Worm (Caenorhabditis elegans): ENCODE data around the gene nmat-1.
A peak's percentile ranks its signal among the peaks of the same experiment; 100 is the strongest.

Gene nmat-1

ce11 chrX:12021446-12021845 is 3.6 kb upstream of the nmat-1 start:
- TF ChIP-seq gmeb-2 (tag; optimal IDR thresholded peaks at IDR 0.05) = no peak
- peak; percentile 57 for TF ChIP-seq unc-42 (tag; optimal IDR thresholded peaks at IDR 0.05)
- TF ChIP-seq tbx-7 (tag; optimal IDR thresholded peaks at IDR 0.05) = no peak

- TF ChIP-seq ceh-48 (tag; optimal IDR thresholded peaks at IDR 0.05) = no peak
- peak; percentile 53 for TF ChIP-seq ref-2 (tag; optimal IDR thresholded peaks at IDR 0.05)
Measured at ce11 chrX:12007905-12008466, 9.9 kb downstream of the nmat-1 start.

ce11 chrX:12006470-12006869 is 11.4 kb downstream of the nmat-1 start:
- TF ChIP-seq K02D7.2 (tag; optimal IDR thresholded peaks at IDR 0.05) (no peak), hlh-8 (tag; optimal IDR thresholded peaks at IDR 0.05) (no peak), pros-1 (tag; optimal IDR thresholded peaks at IDR 0.05) (no peak), hlh-6 (tag; optimal IDR thresholded peaks at IDR 0.05) (no peak), npax-4 (tag; optimal IDR thresholded peaks at IDR 0.05) (no peak), fkh-6 (tag; optimal IDR thresholded peaks at IDR 0.05) (no peak)

- TF ChIP-seq pax-1 (tag; optimal IDR thresholded peaks at IDR 0.05) (peak; percentile 39), fkh-6 (tag; optimal IDR thresholded peaks at IDR 0.05) (no peak)
Measured at ce11 chrX:12005499-12005959, 12.3 kb downstream of the nmat-1 start, which contains the start of gene sma-5. Gene sma-5 (minus strand): TSS chrX:12005549.

- TF ChIP-seq ceh-30 (tag; optimal IDR thresholded peaks at IDR 0.05) (no peak), ceh-24 (tag; optimal IDR thresholded peaks at IDR 0.05) (no peak), eyg-1 (tag; optimal IDR thresholded peaks at IDR 0.05) (no peak), unc-55 (GFP tag; optimal IDR thresholded peaks at IDR 0.05) (no peak), ahr-1 (tag; optimal IDR thresholded peaks at IDR 0.05) (no peak), ceh-31 (tag; optimal IDR thresholded peaks at IDR 0.05) (no peak), sox-2 (GFP tag; IDR thresholded peaks at IDR 0.05) (no peak), ceh-18 (tag; optimal IDR thresholded peaks at IDR 0.05) (no peak), nhr-232 (tag; optimal IDR thresholded peaks at IDR 0.05) (no peak), fkh-6 (tag; optimal IDR thresholded peaks at IDR 0.05) (no peak), ttx-3 (tag; optimal IDR thresholded peaks at IDR 0.05) (no peak), unc-42 (tag; optimal IDR thresholded peaks at IDR 0.05) (no peak), madf-2 (tag; optimal IDR thresholded peaks at IDR 0.05) (no peak), C08G9.2 (tag; optimal IDR thresholded peaks at IDR 0.05) (no peak), lim-6 (tag; optimal IDR thresholded peaks at IDR 0.05) (no peak), syd-9 (tag; optimal IDR thresholded peaks at IDR 0.05) (no peak), ztf-16 (tag; optimal IDR thresholded peaks at IDR 0.05) (no peak), F13H6.1 (tag; optimal IDR thresholded peaks at IDR 0.05) (no peak), pha-2 (tag; optimal IDR thresholded peaks at IDR 0.05) (no peak), nhr-11 (tag; optimal IDR thresholded peaks at IDR 0.05) (no peak)
Measured at ce11 chrX:12004925-12005324, 12.9 kb downstream of the nmat-1 start.

- TF ChIP-seq pha-2 (tag; optimal IDR thresholded peaks at IDR 0.05) (no peak), ets-4 (tag; optimal IDR thresholded peaks at IDR 0.05) (no peak), zip-5 (tag; optimal IDR thresholded peaks at IDR 0.05) (no peak), ahr-1 (tag; optimal IDR thresholded peaks at IDR 0.05) (no peak), hlh-13 (GFP tag; optimal IDR thresholded peaks at IDR 0.05) (no peak), Y22D7AL.16 (tag; optimal IDR thresholded peaks at IDR 0.05) (no peak), lin-11 (tag; optimal IDR thresholded peaks at IDR 0.05) (no peak), ceh-30 (tag; optimal IDR thresholded peaks at IDR 0.05) (no peak), ztf-16 (tag; optimal IDR thresholded peaks at IDR 0.05) (no peak), ref-2 (tag; optimal IDR thresholded peaks at IDR 0.05) (no peak), ceh-22 (tag; optimal IDR thresholded peaks at IDR 0.05) (no peak), ceh-14 (tag; optimal IDR thresholded peaks at IDR 0.05) (no peak), tbx-2 (tag; optimal IDR thresholded peaks at IDR 0.05) (no peak), gmeb-2 (tag; optimal IDR thresholded peaks at IDR 0.05) (no peak), sox-2 (GFP tag; IDR thresholded peaks at IDR 0.05) (no peak), nfya-1 (tag; optimal IDR thresholded peaks at IDR 0.05) (no peak)
Measured at ce11 chrX:12003969-12004368, 13.9 kb downstream of the nmat-1 start.
